Worm (Caenorhabditis elegans): ENCODE measurements around the gene C45E5.1.

DNA sequence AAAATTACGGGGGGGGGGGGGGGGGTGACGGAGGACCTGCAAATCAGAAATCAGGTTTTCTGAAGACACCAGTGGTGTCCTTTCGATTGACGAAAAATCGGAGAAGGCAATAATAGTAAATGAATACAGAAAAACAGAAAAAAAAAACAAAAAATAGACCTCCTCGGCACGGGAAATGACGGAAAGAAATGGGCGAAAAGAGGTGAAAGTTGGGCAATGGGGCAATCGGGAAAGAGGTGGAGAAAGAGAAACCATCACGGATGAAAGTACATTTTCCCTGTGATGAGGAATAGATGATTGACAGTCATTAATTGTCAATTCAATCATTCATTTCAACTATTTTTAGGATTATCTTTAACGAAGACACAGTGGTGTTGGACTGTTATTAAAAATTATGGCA, 40.3 kb upstream of the C45E5.1 start:
- no peak for TF ChIP-seq him-1 (tag; optimal IDR thresholded peaks at IDR 0.05)
- no peak for TF ChIP-seq dao-5 (tag; optimal IDR thresholded peaks at IDR 0.05)

Data from whole organism, L4/young adult.